Fruit fly (Drosophila melanogaster): ENCODE results near the gene CG43218.

CG43218 gene

dm6 chr3L:21270480-21270879, 12.7 kb downstream of the CG43218 start, which contains the start of gene CG9389:
TSS of gene CG9389 (minus strand) at chr3L:21270580.
- no peak for TF ChIP-seq CG17801 (GFP tag; optimal IDR thresholded peaks at IDR 0.05; ENCODE audit: partially characterized antibody)

- no peak for TF ChIP-seq CG17801 (GFP tag; optimal IDR thresholded peaks at IDR 0.05; ENCODE audit: partially characterized antibody)
Observed at dm6 chr3L:21273504-21273903, 15.7 kb downstream of the CG43218 start.

dm6 chr3L:21275921-21276295, 18.1 kb downstream of the CG43218 start:
- TF ChIP-seq CG17801 (GFP tag; optimal IDR thresholded peaks at IDR 0.05; ENCODE audit: partially characterized antibody), result no peak

dm6 chr3L:21276296-21277257, 18.8 kb downstream of the CG43218 start:
- peak; percentile 78 for TF ChIP-seq CG17801 (GFP tag; optimal IDR thresholded peaks at IDR 0.05; ENCODE audit: partially characterized antibody)

- no peak for TF ChIP-seq CG17801 (GFP tag; optimal IDR thresholded peaks at IDR 0.05; ENCODE audit: partially characterized antibody)
Observed at dm6 chr3L:21277897-21278530, 20.2 kb downstream of the CG43218 start.

- TF ChIP-seq CG17801 (GFP tag; optimal IDR thresholded peaks at IDR 0.05; ENCODE audit: partially characterized antibody), result no peak
Observed at dm6 chr3L:21279168-21279567, 21.3 kb downstream of the CG43218 start.

- peak; percentile 82 for TF ChIP-seq CG17801 (GFP tag; optimal IDR thresholded peaks at IDR 0.05; ENCODE audit: partially characterized antibody)
Observed at dm6 chr3L:21279876-21280566, 22.2 kb downstream of the CG43218 start, which contains the start of gene AcCoAS. TSS of gene AcCoAS (minus strand) at chr3L:21280243.

dm6 chr3L:21280996-21281691, 23.3 kb downstream of the CG43218 start, which contains the start of gene ppl:
TSS of gene ppl (minus strand) at chr3L:21281506.
- TF ChIP-seq CG17801 (GFP tag; optimal IDR thresholded peaks at IDR 0.05; ENCODE audit: partially characterized antibody), result no peak

dm6 chr3L:21281706-21282105, 23.9 kb downstream of the CG43218 start:
- no peak for TF ChIP-seq CG17801 (GFP tag; optimal IDR thresholded peaks at IDR 0.05; ENCODE audit: partially characterized antibody)

- TF ChIP-seq CG17801 (GFP tag; optimal IDR thresholded peaks at IDR 0.05; ENCODE audit: partially characterized antibody), result no peak
Observed at dm6 chr3L:21282741-21283140, 24.9 kb downstream of the CG43218 start.

dm6 chr3L:21283795-21284194, 26.0 kb downstream of the CG43218 start:
- no peak for TF ChIP-seq CG17801 (GFP tag; optimal IDR thresholded peaks at IDR 0.05; ENCODE audit: partially characterized antibody)

dm6 chr3L:21284720-21285638, 27.2 kb downstream of the CG43218 start:
- no peak for TF ChIP-seq CG17801 (GFP tag; optimal IDR thresholded peaks at IDR 0.05; ENCODE audit: partially characterized antibody)

dm6 chr3L:21285639-21286338, 28.0 kb downstream of the CG43218 start, which contains the start of the genes CG12974 and pzg:
TSS of gene CG12974 (minus strand) at chr3L:21285962.
TSS of gene pzg (plus strand) at chr3L:21286099.
- peak; percentile 89 for TF ChIP-seq CG17801 (GFP tag; optimal IDR thresholded peaks at IDR 0.05; ENCODE audit: partially characterized antibody)

All from ovary, adult (tissue).